Worm (Caenorhabditis elegans): ENCODE measurements around the gene B0280.11.
A peak's percentile ranks its signal among the peaks of the same experiment; 100 is the strongest.

The B0280.11 gene

DNA sequence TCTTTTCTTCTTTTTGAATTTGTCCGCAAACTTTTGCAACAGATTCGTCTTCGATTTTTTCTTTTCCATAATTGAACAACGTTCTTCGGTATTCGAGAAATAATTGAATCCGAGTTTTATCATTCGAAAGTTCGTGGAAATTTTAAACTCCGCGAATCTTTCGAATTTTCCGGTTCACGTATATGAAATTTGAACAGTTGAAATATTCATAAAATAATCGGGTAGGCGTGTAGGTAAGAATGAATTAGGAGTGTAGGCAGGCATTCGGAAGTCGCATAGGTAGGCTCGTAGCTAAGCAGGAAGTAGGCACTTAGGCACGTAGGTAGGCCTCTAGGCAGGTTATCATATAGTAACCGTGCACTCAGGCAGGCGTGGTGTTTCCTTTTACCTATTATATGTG lies at the start of gene B0280.11:
B0280.11 (minus strand) TSS at position 101 of the 400 bp plus-strand sequence.
- TF ChIP-seq rnt-1 (tag; optimal IDR thresholded peaks at IDR 0.05) (no peak), ceh-14 (tag; optimal IDR thresholded peaks at IDR 0.05) (no peak), ceh-48 (tag; optimal IDR thresholded peaks at IDR 0.05) (no peak), K09A11.1 (tag; optimal IDR thresholded peaks at IDR 0.05; ENCODE audit: insufficient read depth) (no peak)

DNA sequence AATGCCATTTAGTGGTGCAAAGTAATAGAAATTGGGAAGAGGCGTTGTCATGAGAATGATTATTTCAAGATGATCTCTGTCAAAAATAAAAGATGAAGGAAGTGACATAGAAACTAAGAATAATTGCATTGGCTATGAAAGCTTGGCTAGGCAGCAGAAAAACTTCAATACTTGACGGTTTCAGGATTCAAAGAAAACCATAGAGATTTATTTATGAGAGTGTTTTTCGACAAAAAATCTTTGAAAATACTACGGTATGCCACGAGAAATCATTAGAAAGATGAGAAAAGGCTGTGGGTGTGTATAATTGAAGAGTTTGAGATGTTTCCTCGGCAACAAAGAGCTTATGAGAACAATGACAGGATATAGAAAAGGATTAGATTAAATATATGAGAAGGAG lies 47.4 kb upstream of the B0280.11 start, which contains the start of gene F37C12.14:
F37C12.14 (minus strand) TSS at position 101 of the 400 bp plus-strand sequence.
- no peak for TF ChIP-seq lim-6 (tag; optimal IDR thresholded peaks at IDR 0.05)
- no peak for TF ChIP-seq ets-4 (tag; optimal IDR thresholded peaks at IDR 0.05)
- TF ChIP-seq syd-9 (tag; optimal IDR thresholded peaks at IDR 0.05) = no peak
- TF ChIP-seq ztf-16 (tag; optimal IDR thresholded peaks at IDR 0.05) = no peak
- no peak for TF ChIP-seq elt-2 (tag; optimal IDR thresholded peaks at IDR 0.05)
- TF ChIP-seq pha-2 (tag; optimal IDR thresholded peaks at IDR 0.05) = no peak

DNA sequence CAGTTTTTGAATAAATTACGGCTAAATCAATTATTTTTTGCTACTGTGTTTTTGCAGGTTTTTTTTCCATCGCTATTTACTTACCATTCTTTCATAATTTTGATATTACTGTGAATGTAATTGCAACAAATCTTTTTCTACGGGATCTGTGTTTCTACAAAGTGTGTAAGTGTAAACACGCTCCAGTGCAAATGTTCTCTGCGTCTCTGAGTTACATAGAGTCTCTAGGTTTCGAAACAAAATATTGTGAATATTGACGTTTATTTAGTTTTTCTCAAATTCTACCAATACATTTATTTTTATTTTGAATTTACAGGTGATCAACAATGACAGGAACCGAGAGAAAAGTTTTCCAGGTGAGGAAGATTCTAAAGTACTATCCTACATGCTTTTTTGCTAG lies 45.9 kb upstream of the B0280.11 start, which contains the start of gene yju-2:
yju-2 (plus strand) TSS at position 315 of the 400 bp plus-strand sequence.
- peak; percentile 27 for TF ChIP-seq nfya-1 (tag; optimal IDR thresholded peaks at IDR 0.05)
- TF ChIP-seq ceh-19 (GFP tag; optimal IDR thresholded peaks at IDR 0.05) = no peak
- peak; percentile 14 for TF ChIP-seq unc-42 (tag; optimal IDR thresholded peaks at IDR 0.05)
- TF ChIP-seq ztf-16 (tag; optimal IDR thresholded peaks at IDR 0.05) = no peak
- no peak for TF ChIP-seq madf-2 (tag; optimal IDR thresholded peaks at IDR 0.05)
- no peak for TF ChIP-seq lin-11 (tag; optimal IDR thresholded peaks at IDR 0.05)
- no peak for TF ChIP-seq fkh-6 (tag; optimal IDR thresholded peaks at IDR 0.05)
- no peak for TF ChIP-seq syd-9 (tag; optimal IDR thresholded peaks at IDR 0.05)
- TF ChIP-seq mec-3 (tag; optimal IDR thresholded peaks at IDR 0.05; ENCODE audit: borderline replicate concordance) = no peak
- peak; percentile 57 for TF ChIP-seq tbx-2 (tag; optimal IDR thresholded peaks at IDR 0.05)
- no peak for TF ChIP-seq ceh-34 (tag; optimal IDR thresholded peaks at IDR 0.05)
- TF ChIP-seq elt-2 (tag; optimal IDR thresholded peaks at IDR 0.05) = no peak
- TF ChIP-seq eyg-1 (tag; optimal IDR thresholded peaks at IDR 0.05) = no peak
- TF ChIP-seq unc-55 (GFP tag; optimal IDR thresholded peaks at IDR 0.05) = no peak
- TF ChIP-seq pros-1 (tag; optimal IDR thresholded peaks at IDR 0.05) = no peak
- TF ChIP-seq hlh-30 (tag; optimal IDR thresholded peaks at IDR 0.05; ENCODE audit: insufficient read depth) = no peak
- TF ChIP-seq sox-2 (GFP tag; IDR thresholded peaks at IDR 0.05) = no peak
- peak; percentile 26 for TF ChIP-seq zip-5 (tag; optimal IDR thresholded peaks at IDR 0.05)
- no peak for TF ChIP-seq ceh-48 (tag; optimal IDR thresholded peaks at IDR 0.05)
- no peak for TF ChIP-seq ttx-3 (tag; optimal IDR thresholded peaks at IDR 0.05)
- TF ChIP-seq pha-2 (tag; optimal IDR thresholded peaks at IDR 0.05) = no peak
- no peak for TF ChIP-seq nhr-11 (tag; optimal IDR thresholded peaks at IDR 0.05)
- no peak for TF ChIP-seq gmeb-2 (tag; optimal IDR thresholded peaks at IDR 0.05)
- peak; percentile 2 for TF ChIP-seq sdc-2 (tag; optimal IDR thresholded peaks at IDR 0.05)
- no peak for TF ChIP-seq hlh-13 (GFP tag; optimal IDR thresholded peaks at IDR 0.05)
- no peak for TF ChIP-seq Y22D7AL.16 (tag; optimal IDR thresholded peaks at IDR 0.05)
- no peak for TF ChIP-seq pax-1 (tag; optimal IDR thresholded peaks at IDR 0.05)
- no peak for TF ChIP-seq ceh-9 (tag; optimal IDR thresholded peaks at IDR 0.05)
- no peak for TF ChIP-seq ceh-14 (tag; optimal IDR thresholded peaks at IDR 0.05)
- no peak for TF ChIP-seq ama-1 (optimal IDR thresholded peaks at IDR 0.05)
- no peak for TF ChIP-seq unc-86 (tag; optimal IDR thresholded peaks at IDR 0.05)
- no peak for TF ChIP-seq ceh-18 (tag; optimal IDR thresholded peaks at IDR 0.05)
- TF ChIP-seq ceh-31 (tag; optimal IDR thresholded peaks at IDR 0.05) = peak; percentile 66
- no peak for TF ChIP-seq pqm-1 (tag; optimal IDR thresholded peaks at IDR 0.05)
- no peak for TF ChIP-seq ahr-1 (tag; optimal IDR thresholded peaks at IDR 0.05)
- no peak for TF ChIP-seq C38D4.7 (GFP tag; optimal IDR thresholded peaks at IDR 0.05)
- TF ChIP-seq ceh-22 (tag; optimal IDR thresholded peaks at IDR 0.05) = no peak
- no peak for TF ChIP-seq odd-2 (tag; optimal IDR thresholded peaks at IDR 0.05)
- TF ChIP-seq pag-3 (tag; optimal IDR thresholded peaks at IDR 0.05; ENCODE audit: borderline replicate concordance) = no peak
- no peak for TF ChIP-seq pha-4 (tag; optimal IDR thresholded peaks at IDR 0.05)
- TF ChIP-seq ceh-30 (tag; optimal IDR thresholded peaks at IDR 0.05) = no peak
- TF ChIP-seq fax-1 (tag; optimal IDR thresholded peaks at IDR 0.05) = no peak
- TF ChIP-seq T23F11.4 (GFP tag; optimal IDR thresholded peaks at IDR 0.05) = no peak
- TF ChIP-seq hlh-8 (tag; optimal IDR thresholded peaks at IDR 0.05) = no peak
- peak; percentile 47 for TF ChIP-seq ref-2 (tag; optimal IDR thresholded peaks at IDR 0.05)
- no peak for TF ChIP-seq ceh-45 (GFP tag; IDR thresholded peaks at IDR 0.05)

Measured in whole organism, late embryonic.